Fruit fly (Drosophila melanogaster) whole organism, embryonic: ENCODE data around the gene fd102C.
A peak's percentile ranks its signal among the peaks of the same experiment; 100 is the strongest.

Experiments
- B-H1 ChIP-seq: fragments of 200-800 bp; sonication (Bioruptor generic); IDR thresholded peaks from 3 replicates; pipeline ENCODE4 v1.3.6; 2022; ENCODE audit warnings: missing biosample characterization, missing genetic modification characterization
- Bgb ChIP-seq: fragments of 200-800 bp; sonication (Bioruptor generic); IDR thresholded peaks from 2 replicates; pipeline ENCODE4 v1.3.6; 2022; ENCODE audit warnings: missing biosample characterization, missing genetic modification characterization; ENCODE audit not compliant: partially characterized antibody
- CG10321 ChIP-seq: fragments of 200-800 bp; sonication (Bioruptor generic); IDR thresholded peaks from 2 replicates; pipeline ENCODE4 v1.3.6; 2022; ENCODE audit warnings: missing biosample characterization, missing genetic modification characterization
- CG10654 ChIP-seq: fragments of 200-800 bp; sonication (Bioruptor generic); optimal IDR thresholded peaks from 2 replicates; lab custom pipeline; 2016; ENCODE audit warnings: missing biosample characterization, missing genetic modification characterization
- CG11247 ChIP-seq: fragments of 200-800 bp; sonication (Bioruptor generic); IDR thresholded peaks from 2 replicates; pipeline ENCODE4 v1.3.6; 2022; ENCODE audit warnings: missing biosample characterization, missing genetic modification characterization
- CG11504 ChIP-seq: fragments of 200-800 bp; sonication (Bioruptor generic); optimal IDR thresholded peaks from 3 replicates; lab custom pipeline; 2019; ENCODE audit warnings: missing biosample characterization, mild to moderate bottlenecking, missing genetic modification characterization, moderate library complexity
- CG12744 ChIP-seq: fragments of 200-800 bp; sonication (Bioruptor generic); optimal IDR thresholded peaks from 2 replicates; lab custom pipeline; 2016; ENCODE audit warnings: missing biosample characterization, missing genetic modification characterization
- CG14667 ChIP-seq: fragments of 200-800 bp; sonication (Bioruptor generic); IDR thresholded peaks from 2 replicates; pipeline ENCODE4 v1.3.6; 2022; ENCODE audit warnings: missing biosample characterization, missing genetic modification characterization
- CG15073 ChIP-seq: fragments of 200-800 bp; sonication (Bioruptor generic); optimal IDR thresholded peaks from 2 replicates; lab custom pipeline; 2016; ENCODE audit warnings: missing biosample characterization, missing genetic modification characterization
- CG18599 ChIP-seq: fragments of 200-800 bp; sonication (Bioruptor generic); optimal IDR thresholded peaks from 3 replicates; lab custom pipeline; 2017; ENCODE audit warnings: missing biosample characterization, missing genetic modification characterization, mild to moderate bottlenecking, moderate library complexity, missing genetic modification reagents
- CG2129 ChIP-seq: fragments of 200-800 bp; sonication (Bioruptor generic); IDR thresholded peaks from 2 replicates; pipeline ENCODE4 v1.3.6; 2022; ENCODE audit warnings: missing biosample characterization, missing genetic modification characterization; ENCODE audit not compliant: partially characterized antibody
- CG31365 ChIP-seq: fragments of 200-800 bp; sonication (Bioruptor generic); optimal IDR thresholded peaks from 2 replicates; lab custom pipeline; 2018; ENCODE audit warnings: missing biosample characterization, mild to moderate bottlenecking, missing genetic modification characterization
- CG31388 ChIP-seq: fragments of 200-800 bp; sonication (Bioruptor generic); optimal IDR thresholded peaks from 2 replicates; lab custom pipeline; 2016; ENCODE audit warnings: missing biosample characterization, missing genetic modification characterization
- CG32767 ChIP-seq: fragments of 200-800 bp; sonication (Bioruptor generic); IDR thresholded peaks from 2 replicates; pipeline ENCODE4 v1.3.6; 2022; ENCODE audit warnings: missing biosample characterization, missing genetic modification characterization
- CG3995 ChIP-seq: fragments of 200-800 bp; sonication (Bioruptor generic); optimal IDR thresholded peaks from 3 replicates; lab custom pipeline; 2016; ENCODE audit warnings: missing biosample characterization, missing genetic modification characterization
- CG4854 ChIP-seq: fragments of 200-800 bp; sonication (Bioruptor generic); optimal IDR thresholded peaks from 2 replicates; lab custom pipeline; 2016; ENCODE audit warnings: missing biosample characterization, missing genetic modification characterization, inconsistent platforms
- CG6765 ChIP-seq: fragments of 200-800 bp; sonication (Bioruptor generic); optimal IDR thresholded peaks from 3 replicates; lab custom pipeline; 2017; ENCODE audit warnings: missing biosample characterization, mild to moderate bottlenecking, missing genetic modification characterization
- CG8388 ChIP-seq: fragments of 200-800 bp; sonication (Bioruptor generic); optimal IDR thresholded peaks from 2 replicates; lab custom pipeline; 2019; ENCODE audit warnings: missing biosample characterization, mild to moderate bottlenecking, missing genetic modification characterization, moderate library complexity
- CG9797 ChIP-seq: fragments of 200-800 bp; sonication (Bioruptor generic); optimal IDR thresholded peaks from 3 replicates; lab custom pipeline; 2018; ENCODE audit warnings: missing biosample characterization, mild to moderate bottlenecking, missing genetic modification characterization
- CHES-1-like ChIP-seq: fragments of 200-800 bp; sonication (Bioruptor generic); optimal IDR thresholded peaks from 2 replicates; lab custom pipeline; 2016; ENCODE audit warnings: missing biosample characterization, missing genetic modification characterization
- Dek ChIP-seq: fragments of 200-800 bp; sonication (Bioruptor generic); optimal IDR thresholded peaks from 3 replicates; lab custom pipeline; 2019; ENCODE audit warnings: missing biosample characterization, mild to moderate bottlenecking, missing genetic modification characterization, moderate library complexity
- H2.0 ChIP-seq: fragments of 200-800 bp; sonication (Bioruptor generic); IDR thresholded peaks from 2 replicates; pipeline ENCODE4 v1.3.6; 2022; ENCODE audit warnings: missing biosample characterization, missing genetic modification characterization
- HHEX ChIP-seq: fragments of 200-800 bp; sonication (Bioruptor generic); optimal IDR thresholded peaks from 3 replicates; lab custom pipeline; 2017; ENCODE audit warnings: missing biosample characterization, mild to moderate bottlenecking, missing genetic modification characterization, missing genetic modification reagents
- HLHmδ ChIP-seq: fragments of 200-800 bp; sonication (Bioruptor generic); optimal IDR thresholded peaks from 2 replicates; lab custom pipeline; 2018; ENCODE audit warnings: missing biosample characterization, mild to moderate bottlenecking, missing genetic modification characterization, moderate library complexity
- Myb ChIP-seq: fragments of 200-800 bp; sonication (Bioruptor generic); optimal IDR thresholded peaks from 2 replicates; lab custom pipeline; 2016; ENCODE audit warnings: missing biosample characterization, missing genetic modification characterization
- NfI ChIP-seq: fragments of 200-800 bp; sonication (Bioruptor generic); optimal IDR thresholded peaks from 3 replicates; lab custom pipeline; 2018; ENCODE audit warnings: missing biosample characterization, mild to moderate bottlenecking, missing genetic modification characterization, moderate library complexity
- ab ChIP-seq: fragments of 200-800 bp; sonication (Bioruptor generic); optimal IDR thresholded peaks from 2 replicates; lab custom pipeline; 2016; ENCODE audit warnings: missing biosample characterization, missing genetic modification characterization
- chif ChIP-seq, 2 experiments: fragments of 200-800 bp; sonication (Bioruptor generic); optimal IDR thresholded peaks; 3 replicates each; lab custom pipeline; 2016; ENCODE audit warnings: missing biosample characterization in 2 of 2, missing genetic modification characterization in 2 of 2
- ci ChIP-seq: fragments of 200-800 bp; sonication (Bioruptor generic); IDR thresholded peaks from 3 replicates; pipeline ENCODE4 v1.3.6; 2022; ENCODE audit warnings: missing biosample characterization, missing genetic modification characterization
- croc ChIP-seq: fragments of 200-800 bp; sonication (Bioruptor generic); conservative IDR thresholded peaks from 3 replicates; pipeline ENCODE4 v1.3.6; 2022; ENCODE audit warnings: missing biosample characterization, missing genetic modification characterization
- da ChIP-seq: fragments of 200-800 bp; sonication (Bioruptor generic); optimal IDR thresholded peaks from 2 replicates; lab custom pipeline; 2016; ENCODE audit warnings: missing biosample characterization, missing genetic modification characterization
- dati ChIP-seq: fragments of 200-800 bp; sonication (Bioruptor generic); IDR thresholded peaks from 2 replicates; pipeline ENCODE4 v1.3.6; 2022; ENCODE audit warnings: missing biosample characterization, missing genetic modification characterization
- disco-r ChIP-seq: fragments of 200-800 bp; sonication (Bioruptor generic); optimal IDR thresholded peaks from 2 replicates; lab custom pipeline; 2016; ENCODE audit warnings: missing biosample characterization, missing genetic modification characterization
- dysf ChIP-seq: fragments of 200-800 bp; sonication (Bioruptor generic); IDR thresholded peaks from 3 replicates; pipeline ENCODE4 v1.3.6; 2022; ENCODE audit warnings: missing biosample characterization, missing genetic modification characterization
- gro ChIP-seq: fragments of 200-800 bp; sonication (Bioruptor generic); optimal IDR thresholded peaks from 2 replicates; lab custom pipeline; 2016; ENCODE audit warnings: missing biosample characterization, missing genetic modification characterization
- ham ChIP-seq: fragments of 200-800 bp; sonication (Bioruptor generic); IDR thresholded peaks from 2 replicates; pipeline ENCODE4 v1.3.6; 2022; ENCODE audit warnings: missing biosample characterization, missing genetic modification characterization
- lbe ChIP-seq: fragments of 200-800 bp; sonication (Bioruptor generic); optimal IDR thresholded peaks from 2 replicates; lab custom pipeline; 2016; ENCODE audit warnings: missing biosample characterization, mild to moderate bottlenecking, missing genetic modification characterization
- lola ChIP-seq, 3 experiments: fragments of >200 bp in 2 of 3; fragments of 200-800 bp in 1 of 3; sonication (Bioruptor generic) in 1 of 3; optimal IDR thresholded peaks; 2 replicates each; lab custom pipeline; 2017 to 2019; ENCODE audit warnings: missing biosample characterization in 3 of 3, missing genetic modification characterization in 3 of 3, mild to moderate bottlenecking in 1 of 3, moderate library complexity in 1 of 3
- nerfin-2 ChIP-seq: fragments of 200-800 bp; sonication (Bioruptor generic); IDR thresholded peaks from 2 replicates; pipeline ENCODE4 v1.3.6; 2022; ENCODE audit warnings: missing biosample characterization, missing genetic modification characterization; ENCODE audit not compliant: partially characterized antibody
- odd ChIP-seq: fragments of 200-800 bp; sonication (Bioruptor generic); optimal IDR thresholded peaks from 2 replicates; lab custom pipeline; 2017; ENCODE audit warnings: missing biosample characterization, mild to moderate bottlenecking, missing genetic modification characterization
- p53 ChIP-seq: fragments of 200-800 bp; sonication (Bioruptor generic); optimal IDR thresholded peaks from 2 replicates; lab custom pipeline; 2016; ENCODE audit warnings: missing biosample characterization, missing genetic modification characterization
- prd ChIP-seq, 3 experiments: fragments of >200 bp in 2 of 3; fragments of 200-800 bp in 1 of 3; sonication (Bioruptor generic) in 1 of 3; optimal IDR thresholded peaks in 2 of 3; IDR thresholded peaks in 1 of 3; 2 replicates in 2 of 3; 3 replicates in 1 of 3; pipeline versions ENCODE4 v1.3.6 to Lab custom; 2017 to 2022; ENCODE audit warnings: missing biosample characterization in 1 of 3, missing genetic modification characterization in 1 of 3
- repo ChIP-seq: fragments of 200-800 bp; sonication (Bioruptor generic); optimal IDR thresholded peaks from 2 replicates; lab custom pipeline; 2016; ENCODE audit warnings: missing biosample characterization, missing genetic modification characterization
- slbo ChIP-seq: fragments of 200-800 bp; sonication (Bioruptor generic); IDR thresholded peaks from 2 replicates; pipeline ENCODE4 v1.3.6; 2022; ENCODE audit warnings: missing biosample characterization, missing genetic modification characterization
- ssp ChIP-seq: fragments of 200-800 bp; sonication (Bioruptor generic); IDR thresholded peaks from 2 replicates; pipeline ENCODE4 v1.3.6; 2022; ENCODE audit warnings: missing biosample characterization, missing genetic modification characterization
- tap ChIP-seq: fragments of 200-800 bp; optimal IDR thresholded peaks from 3 replicates; lab custom pipeline; 2019; ENCODE audit warnings: missing biosample characterization, mild to moderate bottlenecking, missing genetic modification characterization, moderate library complexity
- unpg ChIP-seq: fragments of 200-800 bp; sonication (Bioruptor generic); optimal IDR thresholded peaks from 3 replicates; lab custom pipeline; 2018; ENCODE audit warnings: missing biosample characterization, mild to moderate bottlenecking, missing genetic modification characterization, moderate library complexity

fd102C gene

DNA sequence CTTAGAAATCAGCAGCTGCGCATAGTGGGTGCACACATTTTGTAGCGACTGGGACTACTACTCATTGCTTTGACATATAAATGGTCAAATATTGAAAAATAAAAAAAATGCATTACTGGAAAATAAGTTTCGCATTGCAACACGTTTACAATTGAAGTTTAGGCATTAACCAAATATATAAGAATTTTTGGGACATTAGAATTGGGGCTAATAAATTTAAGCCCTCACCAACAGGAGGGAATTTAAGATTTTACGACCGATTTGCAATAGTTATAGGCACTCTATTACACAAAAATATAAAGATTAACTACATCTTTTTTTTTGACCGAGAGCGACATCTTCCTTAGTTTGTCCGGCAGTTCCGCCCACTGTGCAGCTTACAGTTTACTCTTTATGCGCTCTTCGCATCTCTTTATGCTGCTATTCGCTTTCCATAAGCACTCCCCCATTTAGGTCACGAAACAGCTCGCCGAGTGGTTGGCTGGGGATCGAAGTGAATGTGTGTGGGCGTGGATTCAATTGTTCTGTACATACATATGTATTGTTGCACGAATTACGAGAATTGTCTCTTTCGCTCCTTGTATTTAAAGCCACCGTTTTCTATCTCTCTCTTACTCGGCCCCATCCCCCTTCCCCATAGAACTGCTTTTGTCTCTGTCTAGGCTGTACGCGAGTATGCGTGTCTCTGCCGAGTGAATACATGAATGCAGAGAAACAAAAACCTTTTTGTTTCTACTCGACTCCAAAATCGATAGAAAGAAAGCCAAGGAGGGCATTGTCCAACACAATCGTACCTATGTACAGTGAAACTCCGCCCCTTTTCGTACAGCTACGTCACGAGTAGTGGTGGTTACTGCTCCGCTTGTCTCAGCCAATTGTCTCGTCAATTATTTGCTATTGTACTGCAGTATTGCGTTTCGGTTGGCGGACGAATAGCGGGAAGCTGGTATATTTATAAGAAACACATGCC lies 36.6 kb downstream of the fd102C start (continued):
- no peak for TF ChIP-seq prd (optimal IDR thresholded peaks at IDR 0.05; lab: Kevin White, UChicago)
- TF ChIP-seq prd (GFP tag; IDR thresholded peaks at IDR 0.05; lab: Robert Waterston, UW) = peak; percentile 80
- no peak for TF ChIP-seq Bgb
- no peak for TF ChIP-seq ci
- TF ChIP-seq slbo = peak; percentile 78
- TF ChIP-seq ssp (GFP tag; lab: Robert Waterston, UW) = no peak; the same call in 1 of the 2 replicates
- TF ChIP-seq odd (GFP tag; lab: Kevin White, UChicago) = peak; percentile 89
- no peak for TF ChIP-seq CG31365 (tag; lab: Kevin White, UChicago)
- 0 out of 2 replicates have a peak, but pooled peaks have one; percentile 35 for TF ChIP-seq dati (GFP tag; lab: Robert Waterston, UW)
- TF ChIP-seq croc = peak; percentile 64; the same call in 2 of the 3 replicates
- TF ChIP-seq ab (GFP tag; lab: Kevin White, UChicago) = peak; percentile 58
- TF ChIP-seq CG11247 (GFP tag; lab: Robert Waterston, UW) = no peak
- TF ChIP-seq CG10321 = peak; percentile 91
- TF ChIP-seq CG6765 (GFP tag; lab: Kevin White, UChicago) = peak; percentile 61
- peak; percentile 46 for TF ChIP-seq p53 (GFP tag; lab: Kevin White, UChicago)
- peak; percentile 86 for TF ChIP-seq HHEX
- peak; percentile 4 for TF ChIP-seq CG31388 (GFP tag; lab: Kevin White, UChicago)
- TF ChIP-seq gro (GFP tag; lab: Kevin White, UChicago) = peak; percentile 36
- TF ChIP-seq NfI (GFP tag; lab: Kevin White, UChicago) = peak; percentile 83
- TF ChIP-seq chif (GFP tag; optimal IDR thresholded peaks at IDR 0.05; lab: Kevin White, UChicago) = peak; percentile 75 to 90
- peak; percentile 70 for TF ChIP-seq disco-r
- TF ChIP-seq CG2129 (GFP tag; lab: Robert Waterston, UW) = no peak
- TF ChIP-seq CG9797 (GFP tag; lab: Kevin White, UChicago) = peak; percentile 18
- TF ChIP-seq CG18599 = peak; percentile 85
- TF ChIP-seq CG3995 (GFP tag; lab: Kevin White, UChicago) = no peak
- peak; percentile 69 for TF ChIP-seq H2.0 (GFP tag; lab: Robert Waterston, UW)
- no peak for TF ChIP-seq nerfin-2
- TF ChIP-seq unpg = peak; percentile 75
- peak; percentile 36 for TF ChIP-seq tap (tag; lab: Kevin White, UChicago)
- TF ChIP-seq lbe (GFP tag; lab: Kevin White, UChicago) = no peak
- TF ChIP-seq ham = no peak
- TF ChIP-seq CHES-1-like (GFP tag; lab: Kevin White, UChicago) = peak; percentile 80
- no peak for TF ChIP-seq CG14667 (GFP tag; lab: Robert Waterston, UW)
- peak; percentile 68; the same call in 1 of the 2 replicates for TF ChIP-seq CG32767 (GFP tag; lab: Robert Waterston, UW)
- TF ChIP-seq CG10654 (GFP tag; lab: Kevin White, UChicago) = peak; percentile 67
- TF ChIP-seq Myb (GFP tag; lab: Kevin White, UChicago) = peak; percentile 61
- TF ChIP-seq B-H1 (GFP tag; lab: Robert Waterston, UW) = peak; percentile 68; the same call in 2 of the 3 replicates
- TF ChIP-seq CG4854 (GFP tag; lab: Kevin White, UChicago) = peak; percentile 53
- no peak for TF ChIP-seq CG11504 (tag; lab: Kevin White, UChicago)
- TF ChIP-seq lola (GFP tag; optimal IDR thresholded peaks at IDR 0.05; lab: Kevin White, UChicago) = peak in 1 of 3 experiments; percentile 81
- peak; percentile 38 for TF ChIP-seq da
- no peak; the same call in 2 of the 3 replicates for TF ChIP-seq dysf (GFP tag; lab: Robert Waterston, UW)
- peak; percentile 35 for TF ChIP-seq CG15073 (GFP tag; lab: Kevin White, UChicago)
- no peak for TF ChIP-seq HLHmδ (GFP tag; lab: Kevin White, UChicago)
- peak; percentile 79 for TF ChIP-seq CG8388 (GFP tag; lab: Kevin White, UChicago)
- peak; percentile 77 for TF ChIP-seq CG12744 (GFP tag; lab: Kevin White, UChicago)
- TF ChIP-seq repo (GFP tag; lab: Kevin White, UChicago) = peak; percentile 66
- no peak for TF ChIP-seq Dek
